Fruit fly (Drosophila melanogaster): Measurements from ENCODE around the gene CG8679.

dm6 chr2L:21243964-21244466 is 25.7 kb upstream of the CG8679 start:
- TF ChIP-seq Clk (GFP tag; optimal IDR thresholded peaks at IDR 0.05): no peak
- no peak for TF ChIP-seq CG11617 (GFP tag; optimal IDR thresholded peaks at IDR 0.05)
- no peak for TF ChIP-seq toe (GFP tag; optimal IDR thresholded peaks at IDR 0.05)
- no peak for TF ChIP-seq ovo (GFP tag; optimal IDR thresholded peaks at IDR 0.05)
- no peak for TF ChIP-seq CG12768 (GFP tag; optimal IDR thresholded peaks at IDR 0.05)
- TF ChIP-seq Mnt (GFP tag; optimal IDR thresholded peaks at IDR 0.05): no peak
- no peak for TF ChIP-seq CG1620 (GFP tag; optimal IDR thresholded peaks at IDR 0.05)
- TF ChIP-seq CG7045 (GFP tag; optimal IDR thresholded peaks at IDR 0.05): no peak
- no peak for TF ChIP-seq CG14711 (tag; optimal IDR thresholded peaks at IDR 0.05)
- no peak for TF ChIP-seq cic (GFP tag; optimal IDR thresholded peaks at IDR 0.05)
- TF ChIP-seq cnc (optimal IDR thresholded peaks at IDR 0.05): no peak
- no peak for TF ChIP-seq kay (GFP tag; ENCODE audit: borderline replicate concordance)
- no peak for TF ChIP-seq CG7101 (tag; optimal IDR thresholded peaks at IDR 0.05)

Measured in whole organism, adult.